Fruit fly (Drosophila melanogaster) whole organism, wandering third instar larva: ENCODE data around the gene CG6071.

ENCODE experiments used
- Dif ChIP-seq: fragments of 200-275, 200-300 bp; sonication (Bioruptor generic); optimal IDR thresholded peaks from 2 replicates; lab custom pipeline; 2018; ENCODE audit warnings: missing biosample characterization, missing genetic modification characterization; ENCODE audit not compliant: partially characterized antibody
- Hr78 ChIP-seq: fragments of >200 bp; optimal IDR thresholded peaks from 2 replicates; lab custom pipeline; 2017; ENCODE audit warnings: missing biosample characterization, missing genetic modification characterization
- Myc ChIP-seq: fragments of >200 bp; optimal IDR thresholded peaks from 2 replicates; lab custom pipeline; 2017
- h ChIP-seq: fragments of 200-800 bp; sonication (Bioruptor generic); optimal IDR thresholded peaks from 3 replicates; lab custom pipeline; 2016; ENCODE audit warnings: missing biosample characterization, mild to moderate bottlenecking, missing genetic modification characterization
- lola ChIP-seq: fragments of >200 bp; optimal IDR thresholded peaks from 2 replicates; lab custom pipeline; 2017; ENCODE audit warnings: missing biosample characterization, missing genetic modification characterization
- pan ChIP-seq: fragments of >200 bp; optimal IDR thresholded peaks from 2 replicates; lab custom pipeline; 2017
- rgr ChIP-seq: fragments of 200-800 bp; sonication (Bioruptor generic); optimal IDR thresholded peaks from 3 replicates; lab custom pipeline; 2016; ENCODE audit warnings: missing biosample characterization, mild to moderate bottlenecking, missing genetic modification characterization

DNA sequence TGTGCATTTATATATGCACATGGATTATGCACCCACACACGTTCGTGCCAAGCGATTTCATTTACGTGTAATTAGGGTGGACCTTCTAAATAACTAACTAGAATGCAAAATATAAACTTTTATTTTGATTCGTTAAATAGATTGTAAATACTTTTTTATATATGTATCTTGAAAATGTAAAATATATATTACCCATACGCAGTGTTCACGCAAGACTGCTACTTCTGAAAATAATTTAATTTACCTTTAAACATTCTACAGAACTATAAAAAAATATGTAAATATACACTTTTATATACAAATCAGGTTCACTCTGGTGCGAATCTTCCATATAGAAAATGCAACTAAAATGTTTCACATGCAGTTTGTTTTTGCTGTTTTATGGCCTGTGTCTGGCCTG lies 52.1 kb downstream of the CG6071 start:
- TF ChIP-seq h (no peak), rgr (GFP tag; lab: Kevin White, UChicago) (no peak), Hr78 (GFP tag; lab: Kevin White, UChicago) (no peak), Myc (lab: Kevin White, UChicago) (no peak), Dif (GFP tag; lab: Kevin White, UChicago) (no peak), lola (no peak), pan (lab: Kevin White, UChicago) (no peak)
